Worm (Caenorhabditis elegans): Measurements from ENCODE around the gene F55G11.7.

F55G11.7 gene

ce11 chrIV:12946488-12946887 lies 13.7 kb upstream of the F55G11.7 start, which contains the start of gene F55G11.1:
F55G11.1 (minus strand) TSS chrIV:12946588.
- TF ChIP-seq nhr-10 (tag; optimal IDR thresholded peaks at IDR 0.05) (no peak), F37D6.2 (tag; optimal IDR thresholded peaks at IDR 0.05) (no peak), dmd-9 (GFP tag; IDR thresholded peaks at IDR 0.05) (no peak), php-3 (GFP tag; IDR thresholded peaks at IDR 0.05) (no peak), Y5F2A.4 (GFP tag; optimal IDR thresholded peaks at IDR 0.05) (no peak), zfp-3 (GFP tag; conservative IDR thresholded peaks at IDR 0.05) (no peak), madf-9 (GFP tag; conservative IDR thresholded peaks at IDR 0.05) (no peak), skn-1 (tag; optimal IDR thresholded peaks at IDR 0.05) (no peak), lin-38 (GFP tag; IDR thresholded peaks at IDR 0.05) (no peak), Y48G9A.11 (GFP tag; IDR thresholded peaks at IDR 0.05) (no peak), zag-1 (tag; optimal IDR thresholded peaks at IDR 0.05) (no peak), F10B5.3 (tag; optimal IDR thresholded peaks at IDR 0.05) (no peak), zip-11 (GFP tag; IDR thresholded peaks at IDR 0.05) (no peak), nhr-6 (tag; optimal IDR thresholded peaks at IDR 0.05) (no peak)

- TF ChIP-seq mep-1 (tag; optimal IDR thresholded peaks at IDR 0.05) (no peak), Y48G9A.11 (GFP tag; IDR thresholded peaks at IDR 0.05) (no peak), daf-12 (tag; optimal IDR thresholded peaks at IDR 0.05) (no peak), madf-5 (GFP tag; IDR thresholded peaks at IDR 0.05) (no peak), zag-1 (tag; optimal IDR thresholded peaks at IDR 0.05) (no peak), Y75B8A.6 (GFP tag; IDR thresholded peaks at IDR 0.05) (no peak), ceh-82 (tag; optimal IDR thresholded peaks at IDR 0.05) (no peak), fos-1 (tag; optimal IDR thresholded peaks at IDR 0.05) (no peak), unc-62 (GFP tag; optimal IDR thresholded peaks at IDR 0.05 in 1 of 2) (no peak), unc-62 (tag; optimal IDR thresholded peaks at IDR 0.05) (no peak), nhr-6 (tag; optimal IDR thresholded peaks at IDR 0.05) (no peak), ceh-62 (tag; optimal IDR thresholded peaks at IDR 0.05) (no peak), hlh-11 (tag; optimal IDR thresholded peaks at IDR 0.05) (no peak), Y5F2A.4 (GFP tag; optimal IDR thresholded peaks at IDR 0.05) (no peak), aly-2 (tag; optimal IDR thresholded peaks at IDR 0.05) (no peak), lsy-2 (tag; optimal IDR thresholded peaks at IDR 0.05) (no peak), cey-2 (tag; optimal IDR thresholded peaks at IDR 0.05; ENCODE audit: borderline replicate concordance, insufficient read depth) (no peak), egl-27 (tag; optimal IDR thresholded peaks at IDR 0.05) (no peak), tag-97 (GFP tag; IDR thresholded peaks at IDR 0.05) (no peak)
Observed at ce11 chrIV:12948470-12948869, 11.8 kb upstream of the F55G11.7 start, which contains the start of gene F55G11.10. F55G11.10 (plus strand) TSS chrIV:12948770.

- TF ChIP-seq unc-62 (GFP tag; optimal IDR thresholded peaks at IDR 0.05 in 1 of 2) (no peak), unc-62 (tag; optimal IDR thresholded peaks at IDR 0.05) (no peak), ztf-7 (tag; optimal IDR thresholded peaks at IDR 0.05) (no peak), rbr-2 (tag; optimal IDR thresholded peaks at IDR 0.05) (no peak)
Observed at ce11 chrIV:12957730-12958129, 2.5 kb upstream of the F55G11.7 start, which contains the start of gene F55G11.6. F55G11.6 (plus strand) TSS chrIV:12958030.

- TF ChIP-seq lsy-2 (tag; optimal IDR thresholded peaks at IDR 0.05) (no peak), nhr-28 (tag; optimal IDR thresholded peaks at IDR 0.05) (peak; percentile 62), dmd-6 (GFP tag; IDR thresholded peaks at IDR 0.05) (0 out of 2 replicates have a peak, but pooled peaks have one; percentile 20), daf-8 (GFP tag; IDR thresholded peaks at IDR 0.05) (no peak), set-16 (GFP tag; IDR thresholded peaks at IDR 0.05) (no peak), spr-3 (GFP tag; optimal IDR thresholded peaks at IDR 0.05) (no peak), madf-9 (GFP tag; conservative IDR thresholded peaks at IDR 0.05) (no peak), nhr-6 (tag; optimal IDR thresholded peaks at IDR 0.05) (peak; percentile 82), daf-16 (GFP tag; optimal IDR thresholded peaks at IDR 0.05) (no peak), daf-16 (tag; optimal IDR thresholded peaks at IDR 0.05) (peak; percentile 94), ama-1 (optimal IDR thresholded peaks at IDR 0.05) (no peak), pqm-1 (tag; optimal IDR thresholded peaks at IDR 0.05) (peak; percentile 84)
Observed at ce11 chrIV:12962564-12962963, 2.3 kb downstream of the F55G11.7 start, which contains the start of gene F55G11.8. F55G11.8 (plus strand) TSS chrIV:12962808.
